Fruit fly (Drosophila melanogaster) whole organism, pupa: ENCODE results near the gene PGRP-SD.

Source experiments
- CG10348 ChIP-seq: fragments of 200-800 bp; sonication (Bioruptor generic); IDR thresholded peaks from 2 replicates; pipeline ENCODE4 v1.3.6; 2022; ENCODE audit warnings: missing biosample characterization, missing genetic modification characterization
- CG12605 ChIP-seq: fragments of 200-800 bp; sonication (Bioruptor generic); IDR thresholded peaks from 2 replicates; pipeline ENCODE4 v1.3.6; 2022; ENCODE audit warnings: missing biosample characterization, missing genetic modification characterization
- CG13204 ChIP-seq: fragments of 200-800 bp; sonication (Bioruptor generic); optimal IDR thresholded peaks from 2 replicates; lab custom pipeline; 2018; ENCODE audit warnings: missing biosample characterization, mild to moderate bottlenecking, missing genetic modification characterization, moderate library complexity
- CG14655 ChIP-seq: fragments of 200-800 bp; sonication (Bioruptor generic); optimal IDR thresholded peaks from 3 replicates; lab custom pipeline; 2017; ENCODE audit warnings: mild to moderate bottlenecking, missing biosample characterization, missing genetic modification reagents, missing genetic modification characterization
- CG15710 ChIP-seq: fragments of 200-800 bp; sonication (Bioruptor generic); optimal IDR thresholded peaks from 2 replicates; lab custom pipeline; 2018; ENCODE audit warnings: missing biosample characterization, mild to moderate bottlenecking, missing genetic modification characterization, moderate library complexity
- CG17806 ChIP-seq: fragments of 200-800 bp; sonication (Bioruptor generic); optimal IDR thresholded peaks from 2 replicates; lab custom pipeline; 2018; ENCODE audit warnings: missing biosample characterization, mild to moderate bottlenecking, missing genetic modification characterization, moderate library complexity
- CG32121 ChIP-seq: fragments of 200-800 bp; sonication (Bioruptor generic); IDR thresholded peaks from 2 replicates; pipeline ENCODE4 v1.3.6; 2022; ENCODE audit warnings: missing biosample characterization, missing genetic modification characterization
- CG8159 ChIP-seq: fragments of 200-800 bp; sonication (Bioruptor generic); optimal IDR thresholded peaks from 3 replicates; lab custom pipeline; 2018; ENCODE audit warnings: missing biosample characterization, mild to moderate bottlenecking, missing genetic modification characterization, moderate library complexity
- CG8301 ChIP-seq: fragments of 200-800 bp; sonication (Bioruptor generic); optimal IDR thresholded peaks from 2 replicates; lab custom pipeline; 2018; ENCODE audit warnings: missing biosample characterization, mild to moderate bottlenecking, missing genetic modification characterization
- D1 ChIP-seq: fragments of 200-800 bp; sonication (Bioruptor generic); optimal IDR thresholded peaks from 2 replicates; lab custom pipeline; 2018; ENCODE audit warnings: missing biosample characterization, mild to moderate bottlenecking, missing genetic modification characterization, moderate library complexity
- EcR ChIP-seq: fragments of 200-800 bp; sonication (Bioruptor generic); optimal IDR thresholded peaks from 3 replicates; lab custom pipeline; 2019; ENCODE audit warnings: missing biosample characterization, missing genetic modification characterization, mild to moderate bottlenecking, moderate library complexity, missing genetic modification reagents
- Ets98B ChIP-seq: fragments of 200-800 bp; sonication (Bioruptor generic); IDR thresholded peaks from 2 replicates; pipeline ENCODE4 v1.3.6; 2022; ENCODE audit warnings: missing biosample characterization, missing genetic modification characterization
- Snoo ChIP-seq: fragments of 200-800 bp; sonication (Bioruptor generic); optimal IDR thresholded peaks from 3 replicates; lab custom pipeline; 2017; ENCODE audit warnings: missing biosample characterization, mild to moderate bottlenecking, missing genetic modification characterization, inconsistent platforms

- TF ChIP-seq CG8301: peak; percentile 13
- no peak for TF ChIP-seq CG14655 (GFP tag; lab: Kevin White, UChicago)
- TF ChIP-seq CG10348 (GFP tag; lab: Robert Waterston, UW): no peak
- no peak for TF ChIP-seq Snoo (tag; lab: Kevin White, UChicago)
- no peak for TF ChIP-seq CG32121
- TF ChIP-seq CG12605 (GFP tag; lab: Robert Waterston, UW): no peak
- no peak for TF ChIP-seq Ets98B (GFP tag; lab: Robert Waterston, UW)
- TF ChIP-seq CG15710 (tag; lab: Kevin White, UChicago): no peak
- no peak for TF ChIP-seq CG8159
- no peak for TF ChIP-seq EcR (GFP tag; lab: Kevin White, UChicago)
- no peak for TF ChIP-seq CG17806 (tag; lab: Kevin White, UChicago)
- TF ChIP-seq CG13204: no peak
- no peak for TF ChIP-seq D1 (tag; lab: Kevin White, UChicago)
Observed at dm6 chr3L:7634743-7635469, 16.1 kb upstream of the PGRP-SD start.
